Fruit fly (Drosophila melanogaster): ENCODE data around the gene dj.

DNA sequence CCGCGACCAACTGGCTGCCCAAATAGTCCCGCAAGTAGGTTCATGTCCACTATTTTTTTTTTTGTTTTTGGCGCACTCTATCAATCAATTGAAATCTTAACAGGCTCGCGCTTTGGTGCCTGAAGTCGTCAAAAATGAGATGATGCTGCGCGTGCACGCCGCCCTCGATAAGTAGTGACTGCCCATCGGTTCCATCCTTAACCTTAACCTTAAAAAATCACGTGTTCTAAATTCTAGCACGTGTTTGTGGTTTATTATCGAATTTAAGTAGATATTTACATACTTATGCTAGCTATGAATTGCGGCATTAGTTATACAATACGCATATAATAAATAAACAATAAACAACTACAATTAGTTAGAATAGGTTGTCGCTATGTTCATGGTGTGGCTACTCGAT is 35.3 kb downstream of the dj start:
- TF ChIP-seq Rel (GFP tag; optimal IDR thresholded peaks at IDR 0.05) = no peak
- no peak for TF ChIP-seq Rel (tag; optimal IDR thresholded peaks at IDR 0.05)
- TF ChIP-seq Dfd (GFP tag; optimal IDR thresholded peaks at IDR 0.05) = no peak

Data from whole organism, wandering third instar larva.